Worm (Caenorhabditis elegans) whole organism, L4 larva: ENCODE results near the gene srx-134.

Experiments
- F37D6.2 ChIP-seq: sonication (generic microtip); optimal IDR thresholded peaks from 2 replicates; lab custom pipeline; 2016; ENCODE audit warnings: mild to moderate bottlenecking, missing genetic modification characterization, missing compliant biosample characterization
- aha-1 ChIP-seq: fragments of 150-350 bp; peaks from one replicate; lab custom pipeline; 2014; ENCODE audit warnings: missing biosample characterization, missing genetic modification characterization
- lir-3 ChIP-seq: sonication (generic microtip); optimal IDR thresholded peaks from 2 replicates; lab custom pipeline; 2016; ENCODE audit warnings: mild to moderate bottlenecking, missing genetic modification characterization, missing compliant biosample characterization
- madf-5 ChIP-seq, 2 experiments: fragments of 200-800 bp; sonication (Bioruptor generic); IDR thresholded peaks; 2 replicates each; pipeline ENCODE4 v1.3.6; 2022; ENCODE audit warnings: missing compliant biosample characterization in 2 of 2, missing genetic modification characterization in 2 of 2
- mdt-29 ChIP-seq: fragments of 200-800 bp; sonication (Bioruptor generic); IDR thresholded peaks from 2 replicates; pipeline ENCODE4 v1.3.6; 2022; ENCODE audit warnings: missing genetic modification reagents, missing genetic modification characterization, missing compliant biosample characterization
- nhr-77 ChIP-seq: fragments of 150-350 bp; optimal IDR thresholded peaks from 2 replicates; lab custom pipeline; 2014; ENCODE audit warnings: missing biosample characterization, missing genetic modification characterization
- unc-130 ChIP-seq: sonication (generic microtip); optimal IDR thresholded peaks from 2 replicates; lab custom pipeline; 2016; ENCODE audit warnings: missing genetic modification reagents, missing genetic modification characterization, missing compliant biosample characterization

- TF ChIP-seq unc-130 (GFP tag; lab: Kevin White, UChicago) = no peak
- no peak for TF ChIP-seq lir-3
- no peak for TF ChIP-seq nhr-77 (tag; lab: Kevin White, UChicago)
- no peak for TF ChIP-seq F37D6.2
- TF ChIP-seq mdt-29 = no peak
- TF ChIP-seq madf-5 (GFP tag; IDR thresholded peaks at IDR 0.05; lab: Robert Waterston, UW) = no peak
- TF ChIP-seq aha-1 (tag; lab: Kevin White, UChicago) = no peak
These were observed 24.3 kb upstream of the srx-134 start, which contains the start of gene T22G5.3 for ce11 chrV:13880607-13881006.
